Worm (Caenorhabditis elegans): ENCODE data around the gene snr-4.

snr-4 gene

ce11 chrV:11960831-11961190, 18.7 kb downstream of the snr-4 start:
- TF ChIP-seq sdz-38 (tag; optimal IDR thresholded peaks at IDR 0.05) (no peak), tlf-1 (GFP tag; optimal IDR thresholded peaks at IDR 0.05) (no peak), lag-1 (GFP tag; IDR thresholded peaks at IDR 0.05) (no peak), B0336.3 (GFP tag; IDR thresholded peaks at IDR 0.05) (no peak)

ce11 chrV:11960084-11960830, 19.3 kb downstream of the snr-4 start:
- TF ChIP-seq hsf-1 (GFP tag; IDR thresholded peaks at IDR 0.05) (no peak), ceh-91 (GFP tag; IDR thresholded peaks at IDR 0.05) (no peak), ceh-100 (GFP tag; IDR thresholded peaks at IDR 0.05) (no peak), F57A8.1 (GFP tag; optimal IDR thresholded peaks at IDR 0.05) (no peak)

- TF ChIP-seq C17E4.6 (GFP tag; IDR thresholded peaks at IDR 0.05) (no peak), hmg-20 (GFP tag; IDR thresholded peaks at IDR 0.05) (no peak), attf-6 (GFP tag; IDR thresholded peaks at IDR 0.05) (no peak), nfya-2 (GFP tag; IDR thresholded peaks at IDR 0.05) (no peak), dpff-1 (tag; optimal IDR thresholded peaks at IDR 0.05) (no peak), pbrm-1 (GFP tag; IDR thresholded peaks at IDR 0.05) (no peak), nhr-179 (tag; optimal IDR thresholded peaks at IDR 0.05) (no peak), somi-1 (GFP tag; optimal IDR thresholded peaks at IDR 0.05) (no peak), K12H6.12 (tag; optimal IDR thresholded peaks at IDR 0.05) (no peak), Y53G8AR.9 (GFP tag; conservative IDR thresholded peaks at IDR 0.05) (no peak), aptf-3 (GFP tag; IDR thresholded peaks at IDR 0.05) (no peak), lag-1 (GFP tag; IDR thresholded peaks at IDR 0.05) (no peak), die-1 (tag; optimal IDR thresholded peaks at IDR 0.05) (no peak), F39B2.1 (GFP tag; IDR thresholded peaks at IDR 0.05) (no peak), F22D6.2 (tag; optimal IDR thresholded peaks at IDR 0.05) (no peak)
Observed at ce11 chrV:11958343-11959291, 20.9 kb downstream of the snr-4 start, which contains the start of gene F58H1.5. Gene F58H1.5, plus strand, starts transcription at chrV:11958393.

ce11 chrV:11955617-11956016, 23.9 kb downstream of the snr-4 start:
- TF ChIP-seq attf-3 (GFP tag; conservative IDR thresholded peaks at IDR 0.05) = no peak
- TF ChIP-seq nfya-1 (tag; optimal IDR thresholded peaks at IDR 0.05; ENCODE audit: borderline replicate concordance, insufficient read depth) = no peak
- no peak for TF ChIP-seq mel-28 (tag; optimal IDR thresholded peaks at IDR 0.05; ENCODE audit: borderline replicate concordance)
- TF ChIP-seq egl-44 (GFP tag; IDR thresholded peaks at IDR 0.05) = no peak
- no peak for TF ChIP-seq ztf-22 (GFP tag; optimal IDR thresholded peaks at IDR 0.05)
- no peak for TF ChIP-seq unc-130 (GFP tag; optimal IDR thresholded peaks at IDR 0.05)
- TF ChIP-seq hlh-12 (tag; optimal IDR thresholded peaks at IDR 0.05) = no peak
- no peak for TF ChIP-seq D2030.7 (GFP tag; IDR thresholded peaks at IDR 0.05)
- no peak for TF ChIP-seq tlf-1 (GFP tag; optimal IDR thresholded peaks at IDR 0.05)
- TF ChIP-seq Y67H2A.10 (GFP tag; conservative IDR thresholded peaks at IDR 0.05) = no peak
- TF ChIP-seq ceh-27 (GFP tag; optimal IDR thresholded peaks at IDR 0.05) = no peak
- TF ChIP-seq B0336.3 (GFP tag; IDR thresholded peaks at IDR 0.05) = no peak
- no peak for TF ChIP-seq rpc-1 (optimal IDR thresholded peaks at IDR 0.05)
- TF ChIP-seq rpc-1 (tag; optimal IDR thresholded peaks at IDR 0.05) = no peak
- no peak for TF ChIP-seq Y56A3A.18 (GFP tag; IDR thresholded peaks at IDR 0.05)
- TF ChIP-seq chd-7 (tag; optimal IDR thresholded peaks at IDR 0.05) = no peak
- no peak for TF ChIP-seq nfya-2 (GFP tag; IDR thresholded peaks at IDR 0.05)
- TF ChIP-seq C17E4.6 (GFP tag; IDR thresholded peaks at IDR 0.05) = no peak
- no peak for TF ChIP-seq lin-35 (GFP tag; optimal IDR thresholded peaks at IDR 0.05)
- TF ChIP-seq ceh-58 (GFP tag; IDR thresholded peaks at IDR 0.05) = no peak

Data from whole organism, young adult.